Fruit fly (Drosophila melanogaster): Measurements from ENCODE around the gene CG3436.
A peak's percentile ranks its signal among the peaks of the same experiment; 100 is the strongest.

CG3436 gene

DNA sequence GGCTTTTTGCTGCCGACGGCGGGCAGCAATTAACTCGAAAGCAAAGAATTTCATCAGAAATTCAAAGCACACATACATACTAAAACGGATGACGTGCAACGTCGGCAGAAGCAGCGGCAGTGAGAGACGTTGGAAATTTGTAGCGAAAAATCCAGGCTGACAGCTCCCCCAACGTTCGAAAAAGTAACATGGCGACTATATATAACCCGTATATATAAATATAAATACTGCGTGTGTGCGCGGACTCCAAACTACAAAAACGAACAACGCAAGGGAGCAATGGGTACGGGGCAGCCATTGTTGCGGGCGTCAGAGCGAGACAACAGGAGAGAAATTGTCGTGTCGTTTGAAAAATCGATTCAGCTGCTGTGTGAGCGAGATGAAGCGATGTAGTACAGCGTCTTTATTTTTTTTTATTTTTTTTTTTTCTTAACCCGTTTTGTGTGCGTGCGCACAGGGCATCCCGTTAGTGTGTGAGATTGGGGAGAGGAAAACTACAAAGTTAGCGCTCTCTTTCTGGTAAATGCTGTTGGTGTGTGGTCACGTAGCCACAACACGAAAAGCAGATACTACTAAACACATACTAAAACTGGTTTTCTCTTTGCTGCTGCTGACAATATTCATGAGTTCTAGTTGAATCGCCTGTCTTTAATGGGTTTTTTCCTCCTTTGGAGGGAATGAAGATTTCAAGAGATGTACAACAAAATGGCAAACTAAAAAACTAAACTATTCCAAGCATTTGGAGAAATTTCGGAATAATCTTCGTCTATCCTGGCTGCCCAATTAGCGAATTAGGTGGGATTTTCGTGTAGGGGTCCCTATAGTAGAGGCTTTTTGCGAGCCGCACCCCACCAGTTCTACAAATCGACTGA, 5.0 kb downstream of the CG3436 start (continued):
- TF ChIP-seq lilli (GFP tag; optimal IDR thresholded peaks at IDR 0.05): peak; percentile 23
- no peak for TF ChIP-seq z (GFP tag; IDR thresholded peaks at IDR 0.05)
- TF ChIP-seq cato (GFP tag; optimal IDR thresholded peaks at IDR 0.05; ENCODE audit: borderline replicate concordance): no peak
- peak; percentile 40 for TF ChIP-seq disco-r (GFP tag; optimal IDR thresholded peaks at IDR 0.05)
- peak; percentile 48 for TF ChIP-seq Ssrp (tag; optimal IDR thresholded peaks at IDR 0.05)
- peak; percentile 3 for TF ChIP-seq CG12071 (GFP tag; optimal IDR thresholded peaks at IDR 0.05)
- peak; percentile 96 for TF ChIP-seq ewg (GFP tag; optimal IDR thresholded peaks at IDR 0.05)
- TF ChIP-seq cg (GFP tag; optimal IDR thresholded peaks at IDR 0.05): peak; percentile 91
- TF ChIP-seq da (GFP tag; optimal IDR thresholded peaks at IDR 0.05): peak; percentile 11
- no peak for TF ChIP-seq CG13624 (GFP tag; optimal IDR thresholded peaks at IDR 0.05)
- TF ChIP-seq lbe (GFP tag; optimal IDR thresholded peaks at IDR 0.05): peak; percentile 89
- TF ChIP-seq Mes4 (GFP tag; optimal IDR thresholded peaks at IDR 0.05): peak; percentile 40
- TF ChIP-seq CG7928 (GFP tag; optimal IDR thresholded peaks at IDR 0.05): no peak
- TF ChIP-seq onecut (GFP tag; IDR thresholded peaks at IDR 0.05): peak; percentile 100
- TF ChIP-seq gsb-n (tag; optimal IDR thresholded peaks at IDR 0.05): peak; percentile 5
- peak; percentile 70 for TF ChIP-seq CG4328 (GFP tag; optimal IDR thresholded peaks at IDR 0.05)
- TF ChIP-seq gem (tag; optimal IDR thresholded peaks at IDR 0.05): peak; percentile 6
- TF ChIP-seq Hr51 (GFP tag; optimal IDR thresholded peaks at IDR 0.05): peak in 1 of 2 experiments; percentile 25
- peak; percentile 30 for TF ChIP-seq Dip3 (GFP tag; optimal IDR thresholded peaks at IDR 0.05)
- TF ChIP-seq Kr (GFP tag; optimal IDR thresholded peaks at IDR 0.05): peak; percentile 99
- TF ChIP-seq ash1 (GFP tag; optimal IDR thresholded peaks at IDR 0.05): peak; percentile 71
- peak; percentile 37 for TF ChIP-seq CG17385 (GFP tag; optimal IDR thresholded peaks at IDR 0.05)
- TF ChIP-seq Camta (GFP tag; optimal IDR thresholded peaks at IDR 0.05): peak; percentile 14
- TF ChIP-seq eve (GFP tag; optimal IDR thresholded peaks at IDR 0.05): peak in 1 of 2 experiments; percentile 86
- TF ChIP-seq CG17912 (GFP tag; optimal IDR thresholded peaks at IDR 0.05): peak; percentile 59
- peak; percentile 86 for TF ChIP-seq Med (GFP tag)
- no peak for TF ChIP-seq CG11560 (tag; IDR thresholded peaks at IDR 0.05)
- peak; percentile 43 for TF ChIP-seq BtbVII (GFP tag; optimal IDR thresholded peaks at IDR 0.05)
- peak; percentile 99 for TF ChIP-seq CG3407 (GFP tag; optimal IDR thresholded peaks at IDR 0.05)
- peak; percentile 52 for TF ChIP-seq CG17568 (GFP tag; optimal IDR thresholded peaks at IDR 0.05)
- TF ChIP-seq HLHmδ (GFP tag; optimal IDR thresholded peaks at IDR 0.05): peak; percentile 27
- peak; percentile 18 for TF ChIP-seq NfI (GFP tag; optimal IDR thresholded peaks at IDR 0.05)
- no peak for TF ChIP-seq CG13123 (GFP tag; optimal IDR thresholded peaks at IDR 0.05)
- no peak for TF ChIP-seq zen (tag; optimal IDR thresholded peaks at IDR 0.05)
- TF ChIP-seq CG13894 (tag; optimal IDR thresholded peaks at IDR 0.05): peak; percentile 79
- TF ChIP-seq CG10543 (GFP tag; optimal IDR thresholded peaks at IDR 0.05): peak; percentile 97
- TF ChIP-seq sqz (GFP tag; optimal IDR thresholded peaks at IDR 0.05): peak; percentile 100
- TF ChIP-seq gcm (GFP tag; optimal IDR thresholded peaks at IDR 0.05): peak; percentile 63
- no peak for TF ChIP-seq sens-2 (GFP tag; IDR thresholded peaks at IDR 0.05)
- TF ChIP-seq pan (optimal IDR thresholded peaks at IDR 0.05): no peak
- TF ChIP-seq pan (GFP tag; optimal IDR thresholded peaks at IDR 0.05 in 1 of 2, IDR thresholded peaks at IDR 0.05 in 1 of 2): no peak
- peak; percentile 10 for TF ChIP-seq CG7987 (GFP tag; optimal IDR thresholded peaks at IDR 0.05)
- TF ChIP-seq NFAT (GFP tag; IDR thresholded peaks at IDR 0.05): no peak
- peak; percentile 93 for TF ChIP-seq sens (GFP tag)
- TF ChIP-seq CG4854 (GFP tag; optimal IDR thresholded peaks at IDR 0.05): no peak
- no peak for TF ChIP-seq hth (optimal IDR thresholded peaks at IDR 0.05)
- TF ChIP-seq bsh (GFP tag; optimal IDR thresholded peaks at IDR 0.05): peak in 1 of 2 experiments; percentile 89
- TF ChIP-seq CG6854 (GFP tag; optimal IDR thresholded peaks at IDR 0.05): peak; percentile 13
- TF ChIP-seq CHES-1-like (GFP tag; optimal IDR thresholded peaks at IDR 0.05): peak; percentile 45

Data from whole organism, embryonic.